Worm (Caenorhabditis elegans) whole organism, young adult: ENCODE results near the gene Y58A7A.1.

Source experiments
- B0261.1 ChIP-seq: sonication (generic microtip); optimal IDR thresholded peaks from 2 replicates; lab custom pipeline; 2016; ENCODE audit warnings: mild to moderate bottlenecking, missing genetic modification characterization, moderate library complexity, missing compliant biosample characterization
- B0336.3 ChIP-seq: fragments of 200-800 bp; sonication (Bioruptor generic); IDR thresholded peaks from 2 replicates; pipeline ENCODE4 v1.3.6; 2022; ENCODE audit warnings: missing genetic modification characterization, missing compliant biosample characterization
- F22D6.2 ChIP-seq: sonication (generic microtip); optimal IDR thresholded peaks from 2 replicates; lab custom pipeline; 2016; ENCODE audit warnings: mild to moderate bottlenecking, missing genetic modification characterization, missing compliant biosample characterization
- F37B4.10 ChIP-seq: fragments of 200-800 bp; sonication (Bioruptor generic); IDR thresholded peaks from 2 replicates; pipeline ENCODE4 v1.3.6; 2022; ENCODE audit warnings: missing genetic modification characterization, missing compliant biosample characterization
- F39B2.1 ChIP-seq: fragments of 200-800 bp; sonication (Bioruptor generic); IDR thresholded peaks from 2 replicates; pipeline ENCODE4 v1.3.6; 2022; ENCODE audit warnings: missing genetic modification reagents, missing genetic modification characterization, missing compliant biosample characterization
- F57A8.1 ChIP-seq: fragments of 200-800 bp; sonication (Bioruptor generic); optimal IDR thresholded peaks from 2 replicates; lab custom pipeline; 2018; ENCODE audit warnings: mild to moderate bottlenecking, missing genetic modification characterization, moderate library complexity, missing compliant biosample characterization
- K11D2.4 ChIP-seq: fragments of 200-800 bp; sonication (Bioruptor generic); IDR thresholded peaks from 2 replicates; pipeline ENCODE4 v1.3.6; 2022; ENCODE audit warnings: missing genetic modification reagents, missing genetic modification characterization, missing compliant biosample characterization
- Y79H2A.3 ChIP-seq: fragments of 200-800 bp; sonication (Bioruptor generic); conservative IDR thresholded peaks from 2 replicates; pipeline ENCODE4 v1.3.6; 2022; ENCODE audit warnings: missing genetic modification reagents, missing genetic modification characterization, missing compliant biosample characterization
- Y95B8A.8 ChIP-seq: fragments of 200-800 bp; sonication (Bioruptor generic); IDR thresholded peaks from 2 replicates; pipeline ENCODE4 v1.3.6; 2022; ENCODE audit warnings: missing genetic modification reagents, missing genetic modification characterization, missing compliant biosample characterization
- athp-1 ChIP-seq: sonication (generic microtip); optimal IDR thresholded peaks from 2 replicates; lab custom pipeline; 2017; ENCODE audit warnings: mild to moderate bottlenecking, missing genetic modification characterization, missing compliant biosample characterization
- bed-1 ChIP-seq: fragments of 200-800 bp; sonication (Bioruptor generic); IDR thresholded peaks from 2 replicates; pipeline ENCODE4 v1.3.6; 2022; ENCODE audit warnings: missing genetic modification reagents, missing genetic modification characterization, missing compliant biosample characterization
- cebp-1 ChIP-seq, 2 experiments: fragments of 200-800 bp in 1 of 2; sonication (Bioruptor generic) in 1 of 2; sonication (generic microtip) in 1 of 2; IDR thresholded peaks in 1 of 2; optimal IDR thresholded peaks in 1 of 2; 2 replicates each; pipeline versions ENCODE4 v1.3.6 to Lab custom; 2017 to 2022; ENCODE audit warnings: missing compliant biosample characterization in 2 of 2, missing genetic modification characterization in 2 of 2, mild to moderate bottlenecking in 1 of 2, missing genetic modification reagents in 1 of 2, moderate library complexity in 1 of 2
- cebp-2 ChIP-seq: fragments of 200-800 bp; sonication (Bioruptor generic); IDR thresholded peaks from 2 replicates; pipeline ENCODE4 v1.3.6; 2022; ENCODE audit warnings: missing genetic modification characterization, missing compliant biosample characterization
- ceh-40 ChIP-seq: fragments of 200-800 bp; sonication (Bioruptor generic); IDR thresholded peaks from 2 replicates; pipeline ENCODE4 v1.3.6; 2022; ENCODE audit warnings: missing genetic modification characterization, missing compliant biosample characterization
- dox-1 ChIP-seq: fragments of 200-800 bp; sonication (Bioruptor generic); IDR thresholded peaks from 2 replicates; pipeline ENCODE4 v1.3.6; 2022; ENCODE audit warnings: missing genetic modification reagents, missing genetic modification characterization, missing compliant biosample characterization
- egrh-3 ChIP-seq: fragments of 200-800 bp; sonication (Bioruptor generic); IDR thresholded peaks from 2 replicates; pipeline ENCODE4 v1.3.6; 2022; ENCODE audit warnings: missing genetic modification reagents, missing genetic modification characterization, missing compliant biosample characterization
- ets-4 ChIP-seq: fragments of 200-800 bp; sonication (Bioruptor generic); optimal IDR thresholded peaks from 2 replicates; lab custom pipeline; 2018; ENCODE audit warnings: mild to moderate bottlenecking, missing genetic modification characterization, missing compliant biosample characterization
- hlh-12 ChIP-seq: sonication (generic microtip); optimal IDR thresholded peaks from 2 replicates; lab custom pipeline; 2016; ENCODE audit warnings: missing genetic modification characterization, missing compliant biosample characterization
- hmg-1.2 ChIP-seq: fragments of 200-800 bp; sonication (Bioruptor generic); IDR thresholded peaks from 2 replicates; pipeline ENCODE4 v1.3.6; 2022; ENCODE audit warnings: missing genetic modification reagents, missing genetic modification characterization, missing compliant biosample characterization
- hmg-20 ChIP-seq: fragments of 200-800 bp; sonication (Bioruptor generic); IDR thresholded peaks from 2 replicates; pipeline ENCODE4 v1.3.6; 2022; ENCODE audit warnings: missing genetic modification reagents, missing genetic modification characterization, missing compliant biosample characterization
- hrde-1 ChIP-seq: sonication (generic microtip); optimal IDR thresholded peaks from 2 replicates; lab custom pipeline; 2016; ENCODE audit warnings: missing genetic modification characterization, mild to moderate bottlenecking, missing compliant biosample characterization, moderate library complexity, missing genotype, missing genetic modification reagents, borderline replicate concordance
- let-526 ChIP-seq: fragments of 200-800 bp; sonication (Bioruptor generic); IDR thresholded peaks from 2 replicates; pipeline ENCODE4 v1.3.6; 2022; ENCODE audit warnings: missing genetic modification reagents, missing genetic modification characterization, missing compliant biosample characterization
- lin-26 ChIP-seq: fragments of 200-800 bp; sonication (Bioruptor generic); IDR thresholded peaks from 2 replicates; pipeline ENCODE4 v1.3.6; 2022; ENCODE audit warnings: missing genetic modification reagents, missing genetic modification characterization, missing compliant biosample characterization
- lin-40 ChIP-seq: sonication (generic microtip); optimal IDR thresholded peaks from 2 replicates; lab custom pipeline; 2016; ENCODE audit warnings: missing genetic modification characterization, mild to moderate bottlenecking, missing compliant biosample characterization, missing genotype, missing genetic modification reagents
- lsl-1 ChIP-seq: fragments of 200-800 bp; sonication (Bioruptor generic); optimal IDR thresholded peaks from 2 replicates; lab custom pipeline; 2018; ENCODE audit warnings: mild to moderate bottlenecking, missing genetic modification characterization, moderate library complexity, missing compliant biosample characterization
- madf-3 ChIP-seq: fragments of 200-800 bp; sonication (Bioruptor generic); IDR thresholded peaks from 2 replicates; pipeline ENCODE4 v1.3.6; 2022; ENCODE audit warnings: missing genetic modification reagents, missing genetic modification characterization, missing compliant biosample characterization
- mcd-1 ChIP-seq: fragments of 200-800 bp; sonication (Bioruptor generic); IDR thresholded peaks from 2 replicates; pipeline ENCODE4 v1.3.6; 2022; ENCODE audit warnings: missing genetic modification reagents, missing genetic modification characterization, missing compliant biosample characterization
- nfyb-1 ChIP-seq: fragments of 200-800 bp; sonication (Bioruptor generic); IDR thresholded peaks from 2 replicates; pipeline ENCODE4 v1.3.6; 2022; ENCODE audit warnings: missing genetic modification reagents, missing genetic modification characterization, missing compliant biosample characterization
- nhr-80 ChIP-seq: sonication (generic microtip); optimal IDR thresholded peaks from 2 replicates; lab custom pipeline; 2016; ENCODE audit warnings: missing genetic modification characterization, missing compliant biosample characterization
- pbrm-1 ChIP-seq: fragments of 200-800 bp; sonication (Bioruptor generic); IDR thresholded peaks from 2 replicates; pipeline ENCODE4 v1.3.6; 2022; ENCODE audit warnings: missing genetic modification reagents, missing genetic modification characterization, missing compliant biosample characterization
- rcor-1 ChIP-seq: fragments of 200-800 bp; sonication (Bioruptor generic); IDR thresholded peaks from 2 replicates; pipeline ENCODE4 v1.3.6; 2022; ENCODE audit warnings: missing genetic modification reagents, missing genetic modification characterization, missing compliant biosample characterization
- sdz-38 ChIP-seq: sonication (generic microtip); optimal IDR thresholded peaks from 2 replicates; lab custom pipeline; 2016; ENCODE audit warnings: missing genotype, missing genetic modification characterization, missing compliant biosample characterization
- somi-1 ChIP-seq: fragments of 200-800 bp; sonication (Bioruptor generic); optimal IDR thresholded peaks from 2 replicates; lab custom pipeline; 2018; ENCODE audit warnings: mild to moderate bottlenecking, missing genetic modification characterization, missing compliant biosample characterization
- tlf-1 ChIP-seq: fragments of 200-800 bp; sonication (Bioruptor generic); optimal IDR thresholded peaks from 2 replicates; lab custom pipeline; 2018; ENCODE audit warnings: mild to moderate bottlenecking, missing genetic modification characterization, missing compliant biosample characterization
- unc-130 ChIP-seq: sonication (generic microtip); optimal IDR thresholded peaks from 2 replicates; lab custom pipeline; 2016; ENCODE audit warnings: missing genetic modification reagents, missing genetic modification characterization, missing compliant biosample characterization
- unc-62 ChIP-seq: fragments of 150-350 bp; optimal IDR thresholded peaks from 2 replicates; lab custom pipeline; 2014; ENCODE audit warnings: missing biosample characterization, missing genetic modification reagents, missing genetic modification characterization
- ztf-25 ChIP-seq: fragments of 200-800 bp; sonication (Bioruptor generic); IDR thresholded peaks from 2 replicates; pipeline ENCODE4 v1.3.6; 2022; ENCODE audit warnings: missing genetic modification reagents, missing genetic modification characterization, missing compliant biosample characterization

The Y58A7A.1 gene

DNA sequence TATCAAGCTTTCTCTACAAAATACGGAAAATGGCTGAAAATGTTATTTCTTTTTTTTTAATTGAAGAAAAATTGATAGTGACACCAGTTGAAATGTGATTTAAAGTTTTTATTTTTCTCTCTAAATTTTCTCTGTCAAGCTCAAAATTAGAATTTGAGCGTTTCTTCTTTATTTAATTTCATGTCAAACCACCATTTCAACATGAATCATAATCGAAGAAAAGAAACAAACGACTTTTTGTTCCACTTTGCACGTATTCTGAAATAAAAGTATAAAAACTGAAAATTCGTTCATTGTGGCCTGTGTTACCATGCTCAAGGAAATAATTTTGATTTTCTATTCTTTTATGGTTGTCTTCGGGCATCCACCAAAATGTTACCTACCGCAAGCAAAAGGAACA is 36.2 kb downstream of the Y58A7A.1 start, which contains the start of gene K11D12.13:
Gene K11D12.13 (plus strand): TSS at position 301 of the 400 bp plus-strand sequence.
- TF ChIP-seq tlf-1 (GFP tag; lab: Kevin White, UChicago), result no peak
- TF ChIP-seq athp-1 (tag; lab: Kevin White, UChicago), result no peak
- TF ChIP-seq B0336.3 (GFP tag; lab: Robert Waterston, UW), result no peak
- TF ChIP-seq F37B4.10 (GFP tag; lab: Robert Waterston, UW), result no peak
- TF ChIP-seq unc-62 (GFP tag; lab: Kevin White, UChicago), result no peak

DNA sequence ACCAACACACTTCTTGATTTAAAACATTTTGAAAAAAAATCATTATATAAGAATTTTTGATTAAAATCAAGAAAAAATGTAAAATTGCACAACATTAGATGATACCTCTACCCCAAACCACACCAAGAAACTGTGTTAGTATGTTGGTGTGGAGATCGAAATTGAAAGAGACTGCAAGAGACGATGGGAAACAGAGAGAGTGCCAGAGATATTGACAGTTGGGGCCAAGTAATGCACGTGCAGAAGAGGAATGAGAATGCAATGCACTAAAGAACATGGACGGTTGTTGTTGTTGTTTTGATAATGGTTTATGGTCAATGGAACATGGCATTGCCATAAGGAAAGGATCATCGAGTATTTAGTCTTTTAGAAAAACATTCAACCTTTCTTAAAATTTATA is 37.2 kb downstream of the Y58A7A.1 start:
- TF ChIP-seq madf-3 (no peak), cebp-1 (GFP tag; IDR thresholded peaks at IDR 0.05; lab: Robert Waterston, UW) (no peak), cebp-1 (tag; optimal IDR thresholded peaks at IDR 0.05; lab: Kevin White, UChicago) (peak; percentile 34), nhr-80 (tag; lab: Kevin White, UChicago) (peak; percentile 35), hmg-1.2 (peak; percentile 63; the same call in 1 of the 2 replicates), let-526 (GFP tag; lab: Robert Waterston, UW) (0 out of 2 replicates have a peak, but pooled peaks have one; percentile 55), somi-1 (GFP tag; lab: Kevin White, UChicago) (peak; percentile 17)
- TF ChIP-seq, all 124 proteins: peak for 5

DNA sequence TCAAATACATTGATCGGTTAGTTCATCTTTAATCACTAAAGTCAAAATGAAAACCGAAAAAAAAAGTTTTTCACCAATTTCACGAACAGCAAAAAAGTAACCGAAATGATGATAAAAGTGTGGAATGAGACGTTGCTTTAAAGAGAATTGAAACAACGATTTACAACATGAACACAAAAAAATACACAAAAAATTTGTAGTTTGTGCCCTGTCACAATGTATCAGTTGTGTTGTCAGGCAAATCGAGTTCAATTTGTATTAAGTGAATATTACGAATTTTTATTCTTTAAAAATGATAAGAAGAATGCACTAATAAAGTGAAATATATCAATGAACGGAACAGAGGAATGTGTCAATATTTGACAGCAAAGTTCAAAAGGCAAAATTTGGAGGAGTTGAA is 37.6 kb downstream of the Y58A7A.1 start:
- TF ChIP-seq Y79H2A.3 (GFP tag; lab: Robert Waterston, UW) (no peak), ceh-40 (GFP tag; lab: Robert Waterston, UW) (no peak), mcd-1 (GFP tag; lab: Robert Waterston, UW) (no peak), sdz-38 (tag; lab: Kevin White, UChicago) (no peak), bed-1 (GFP tag; lab: Robert Waterston, UW) (no peak), cebp-2 (GFP tag; lab: Robert Waterston, UW) (no peak), ztf-25 (no peak), pbrm-1 (GFP tag; lab: Robert Waterston, UW) (no peak), hmg-20 (GFP tag; lab: Robert Waterston, UW) (no peak), nfyb-1 (GFP tag; lab: Robert Waterston, UW) (no peak), hlh-12 (no peak)

DNA sequence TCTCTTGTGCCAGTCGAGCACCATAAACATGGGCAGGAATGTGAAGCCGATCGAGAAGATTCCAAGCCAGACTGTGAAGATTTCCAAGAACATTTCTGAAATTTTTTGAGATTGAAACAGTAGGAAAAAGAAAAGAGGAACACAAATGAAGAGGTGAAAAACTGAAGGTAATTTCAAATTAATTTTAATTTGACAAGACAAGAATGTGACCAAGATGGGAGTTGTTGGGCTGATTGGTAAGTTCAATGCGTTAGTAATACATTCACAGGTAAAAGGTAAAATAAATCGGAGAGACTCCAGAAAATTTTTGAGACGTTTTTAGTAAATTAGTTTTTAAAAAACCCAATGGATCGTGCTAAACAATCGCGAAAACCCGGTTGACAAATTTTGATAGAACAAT is 38.6 kb downstream of the Y58A7A.1 start, which contains the start of gene swt-7:
Gene swt-7 (minus strand): TSS at position 101 of the 400 bp plus-strand sequence.
- no peak for TF ChIP-seq lsl-1
- no peak for TF ChIP-seq hrde-1 (tag; lab: Kevin White, UChicago)
- no peak for TF ChIP-seq F22D6.2
- TF ChIP-seq lin-40, result no peak
- TF ChIP-seq, all 124 proteins: peak for 0

DNA sequence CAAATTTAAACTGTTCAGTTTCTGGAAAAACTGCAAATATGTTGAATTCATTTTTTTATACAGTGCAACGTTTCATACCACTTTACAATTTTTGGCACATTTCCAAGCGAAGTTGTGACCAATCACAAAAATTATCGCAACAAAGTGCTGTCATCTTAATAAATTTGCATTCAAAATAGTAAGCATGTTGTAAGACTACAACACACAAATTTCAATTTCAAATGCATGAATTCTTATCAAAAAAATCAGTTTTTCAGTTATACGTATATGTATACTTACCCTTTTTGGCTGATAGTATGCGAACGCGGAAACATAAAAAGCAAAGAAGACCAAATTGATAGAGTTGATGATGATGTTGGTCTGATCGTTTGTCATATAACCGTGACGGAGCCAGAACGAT is 39.1 kb downstream of the Y58A7A.1 start:
- TF ChIP-seq nhr-80 (tag; lab: Kevin White, UChicago) (peak; percentile 86), rcor-1 (no peak)
- TF ChIP-seq, all 124 proteins: peak for 1

DNA sequence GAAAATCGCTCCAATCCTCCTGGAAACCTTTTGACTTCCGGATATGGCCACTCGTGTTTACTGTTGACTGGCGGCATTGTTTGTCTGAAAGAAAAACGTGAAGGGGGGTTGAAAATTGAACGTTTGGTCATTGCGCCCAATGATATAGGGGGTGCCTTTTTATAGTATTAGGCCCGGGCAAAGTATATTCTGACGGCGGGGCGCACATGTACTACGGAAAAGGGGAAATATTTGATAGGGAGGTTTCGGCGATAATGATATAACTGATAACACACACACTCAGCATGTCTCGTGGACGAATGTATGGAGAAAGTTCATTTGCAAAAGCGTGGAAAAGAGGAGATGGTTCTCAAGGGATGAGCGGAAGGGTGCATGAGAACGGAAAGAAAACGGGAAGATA is 41.7 kb downstream of the Y58A7A.1 start, which contains the start of gene cpt-4:
Gene cpt-4 (minus strand): TSS at position 84 of the 400 bp plus-strand sequence.
- TF ChIP-seq ceh-40 (GFP tag; lab: Robert Waterston, UW) (no peak), Y95B8A.8 (GFP tag; lab: Robert Waterston, UW) (no peak), athp-1 (tag; lab: Kevin White, UChicago) (no peak), dox-1 (GFP tag; lab: Robert Waterston, UW) (peak; percentile 55), nhr-80 (tag; lab: Kevin White, UChicago) (peak; percentile 84), mcd-1 (GFP tag; lab: Robert Waterston, UW) (no peak), ets-4 (GFP tag; lab: Kevin White, UChicago) (peak; percentile 17), F39B2.1 (GFP tag; lab: Robert Waterston, UW) (no peak), hlh-12 (no peak), ztf-25 (no peak), lin-26 (GFP tag; lab: Robert Waterston, UW) (no peak), unc-130 (GFP tag; lab: Kevin White, UChicago) (no peak), cebp-1 (GFP tag; IDR thresholded peaks at IDR 0.05; lab: Robert Waterston, UW) (no peak), cebp-1 (tag; optimal IDR thresholded peaks at IDR 0.05; lab: Kevin White, UChicago) (peak; percentile 5), egrh-3 (GFP tag; lab: Robert Waterston, UW) (no peak), sdz-38 (tag; lab: Kevin White, UChicago) (no peak), K11D2.4 (no peak), F57A8.1 (GFP tag; lab: Kevin White, UChicago) (no peak), bed-1 (GFP tag; lab: Robert Waterston, UW) (no peak), B0261.1 (tag; lab: Kevin White, UChicago) (no peak)
